Fruit fly (Drosophila melanogaster): Measurements from ENCODE around the gene CG12123.

The CG12123 gene

dm6 chrX:8420772-8421448 is 21.2 kb downstream of the CG12123 start:
- TF ChIP-seq Myc (optimal IDR thresholded peaks at IDR 0.05) = no peak
- no peak for TF ChIP-seq h (optimal IDR thresholded peaks at IDR 0.05)
- TF ChIP-seq psq (optimal IDR thresholded peaks at IDR 0.05) = no peak
- TF ChIP-seq insv (optimal IDR thresholded peaks at IDR 0.05) = no peak
- no peak for TF ChIP-seq ttk (optimal IDR thresholded peaks at IDR 0.05)
- no peak for TF ChIP-seq Sin3A (optimal IDR thresholded peaks at IDR 0.05)

- no peak for TF ChIP-seq ttk (optimal IDR thresholded peaks at IDR 0.05)
- TF ChIP-seq psq (optimal IDR thresholded peaks at IDR 0.05) = no peak
- no peak for TF ChIP-seq Sin3A (optimal IDR thresholded peaks at IDR 0.05)
- TF ChIP-seq Myc (optimal IDR thresholded peaks at IDR 0.05) = no peak
- TF ChIP-seq insv (optimal IDR thresholded peaks at IDR 0.05) = no peak
- no peak for TF ChIP-seq h (optimal IDR thresholded peaks at IDR 0.05)
Measured at dm6 chrX:8419534-8419933, 22.6 kb downstream of the CG12123 start.

dm6 chrX:8416956-8417355 is 25.2 kb downstream of the CG12123 start:
- TF ChIP-seq insv (optimal IDR thresholded peaks at IDR 0.05) = no peak
- no peak for TF ChIP-seq Myc (optimal IDR thresholded peaks at IDR 0.05)
- no peak for TF ChIP-seq psq (optimal IDR thresholded peaks at IDR 0.05)

- no peak for TF ChIP-seq h (optimal IDR thresholded peaks at IDR 0.05)
- TF ChIP-seq ttk (optimal IDR thresholded peaks at IDR 0.05) = no peak
- no peak for TF ChIP-seq insv (optimal IDR thresholded peaks at IDR 0.05)
- TF ChIP-seq psq (optimal IDR thresholded peaks at IDR 0.05) = no peak
- TF ChIP-seq Myc (optimal IDR thresholded peaks at IDR 0.05) = no peak
- no peak for TF ChIP-seq Sin3A (optimal IDR thresholded peaks at IDR 0.05)
Measured at dm6 chrX:8416209-8416608, 25.9 kb downstream of the CG12123 start.

- TF ChIP-seq psq (optimal IDR thresholded peaks at IDR 0.05) (no peak), h (optimal IDR thresholded peaks at IDR 0.05) (no peak), insv (optimal IDR thresholded peaks at IDR 0.05) (no peak), Sin3A (optimal IDR thresholded peaks at IDR 0.05) (no peak), Myc (optimal IDR thresholded peaks at IDR 0.05) (no peak), ttk (optimal IDR thresholded peaks at IDR 0.05) (no peak)
Measured at dm6 chrX:8415605-8416004, 26.5 kb downstream of the CG12123 start.

- TF ChIP-seq psq (optimal IDR thresholded peaks at IDR 0.05) (no peak), ttk (optimal IDR thresholded peaks at IDR 0.05) (no peak), h (optimal IDR thresholded peaks at IDR 0.05) (no peak), Myc (optimal IDR thresholded peaks at IDR 0.05) (no peak), Sin3A (optimal IDR thresholded peaks at IDR 0.05) (no peak), insv (optimal IDR thresholded peaks at IDR 0.05) (no peak)
Measured at dm6 chrX:8414351-8414750, 27.8 kb downstream of the CG12123 start.

- no peak for TF ChIP-seq h (optimal IDR thresholded peaks at IDR 0.05)
- TF ChIP-seq insv (optimal IDR thresholded peaks at IDR 0.05) = no peak
- TF ChIP-seq Sin3A (optimal IDR thresholded peaks at IDR 0.05) = no peak
- no peak for TF ChIP-seq ttk (optimal IDR thresholded peaks at IDR 0.05)
- TF ChIP-seq Myc (optimal IDR thresholded peaks at IDR 0.05) = no peak
- TF ChIP-seq psq (optimal IDR thresholded peaks at IDR 0.05) = no peak
Measured at dm6 chrX:8413513-8414113, 28.5 kb downstream of the CG12123 start.

dm6 chrX:8412197-8413160 is 29.7 kb downstream of the CG12123 start:
- TF ChIP-seq Sin3A (optimal IDR thresholded peaks at IDR 0.05) (no peak), psq (optimal IDR thresholded peaks at IDR 0.05) (no peak), Myc (optimal IDR thresholded peaks at IDR 0.05) (no peak), ttk (optimal IDR thresholded peaks at IDR 0.05) (no peak), insv (optimal IDR thresholded peaks at IDR 0.05) (no peak), h (optimal IDR thresholded peaks at IDR 0.05) (no peak)

- no peak for TF ChIP-seq h (optimal IDR thresholded peaks at IDR 0.05)
- no peak for TF ChIP-seq psq (optimal IDR thresholded peaks at IDR 0.05)
- TF ChIP-seq Sin3A (optimal IDR thresholded peaks at IDR 0.05) = no peak
- TF ChIP-seq Myc (optimal IDR thresholded peaks at IDR 0.05) = no peak
- TF ChIP-seq insv (optimal IDR thresholded peaks at IDR 0.05) = no peak
- TF ChIP-seq ttk (optimal IDR thresholded peaks at IDR 0.05) = no peak
Measured at dm6 chrX:8411532-8411960, 30.6 kb downstream of the CG12123 start, which contains the start of gene lawc. Gene lawc (minus strand): TSS chrX:8411658.

- TF ChIP-seq Sin3A (optimal IDR thresholded peaks at IDR 0.05) (no peak), ttk (optimal IDR thresholded peaks at IDR 0.05) (no peak), insv (optimal IDR thresholded peaks at IDR 0.05) (no peak), psq (optimal IDR thresholded peaks at IDR 0.05) (no peak), h (optimal IDR thresholded peaks at IDR 0.05) (no peak), Myc (optimal IDR thresholded peaks at IDR 0.05) (no peak)
Measured at dm6 chrX:8410349-8411240, 31.6 kb downstream of the CG12123 start.

- TF ChIP-seq Myc (optimal IDR thresholded peaks at IDR 0.05) (no peak), Sin3A (optimal IDR thresholded peaks at IDR 0.05) (no peak), insv (optimal IDR thresholded peaks at IDR 0.05) (no peak), psq (optimal IDR thresholded peaks at IDR 0.05) (no peak), ttk (optimal IDR thresholded peaks at IDR 0.05) (no peak), h (optimal IDR thresholded peaks at IDR 0.05) (no peak)
Measured at dm6 chrX:8409793-8410192, 32.4 kb downstream of the CG12123 start.

Data from Kc167 (cell line).